Worm (Caenorhabditis elegans) whole organism, L1 larva: ENCODE results near the gene F53B1.8.

Experiments
- C04F5.9 ChIP-seq: sonication (generic microtip); optimal IDR thresholded peaks from 2 replicates; lab custom pipeline; 2016; ENCODE audit warnings: missing genetic modification characterization, missing compliant biosample characterization
- C16A3.4 ChIP-seq: fragments of 150-350 bp; optimal IDR thresholded peaks from 2 replicates; lab custom pipeline; 2014; ENCODE audit warnings: missing biosample characterization, missing genetic modification characterization
- F16B12.6 ChIP-seq: fragments of 150-350 bp; optimal IDR thresholded peaks from 2 replicates; lab custom pipeline; 2014; ENCODE audit warnings: missing biosample characterization, missing genetic modification characterization
- Y116A8C.19 ChIP-seq: sonication (generic microtip); optimal IDR thresholded peaks from 2 replicates; lab custom pipeline; 2016; ENCODE audit warnings: missing compliant biosample characterization, missing genetic modification characterization, borderline replicate concordance
- blmp-1 ChIP-seq: fragments of 150-350 bp; optimal IDR thresholded peaks from 2 replicates; lab custom pipeline; 2014; ENCODE audit warnings: missing biosample characterization, missing genetic modification characterization
- ceh-82 ChIP-seq, 3 experiments: fragments of 150-350 bp in 1 of 3; sonication (generic microtip) in 2 of 3; optimal IDR thresholded peaks; 2 replicates each; lab custom pipeline; 2014 to 2017; ENCODE audit warnings: missing biosample characterization in 3 of 3, missing genetic modification characterization in 3 of 3
- ceh-90 ChIP-seq: sonication (generic microtip); optimal IDR thresholded peaks from 2 replicates; lab custom pipeline; 2016; ENCODE audit warnings: missing genetic modification characterization, missing compliant biosample characterization
- ces-1 ChIP-seq: fragments of 150-350 bp; optimal IDR thresholded peaks from 2 replicates; lab custom pipeline; 2014; ENCODE audit warnings: missing biosample characterization, missing genetic modification reagents, missing genetic modification characterization
- dpl-1 ChIP-seq, 3 experiments: fragments of 150-350 bp in 2 of 3; sonication (generic microtip) in 1 of 3; optimal IDR thresholded peaks; 2 replicates each; lab custom pipeline; 2014 to 2017; ENCODE audit warnings: missing biosample characterization in 3 of 3, missing genetic modification characterization in 3 of 3, missing genetic modification reagents in 3 of 3
- efl-1 ChIP-seq, 4 experiments: fragments of 150-350 bp; optimal IDR thresholded peaks in 3 of 4; peaks in 1 of 4; 1 replicate in 1 of 4; 2 replicates in 3 of 4; lab custom pipeline; 2014; ENCODE audit warnings: missing biosample characterization in 2 of 4, missing genetic modification characterization in 2 of 4, missing genetic modification reagents in 2 of 4
- egl-13 ChIP-seq: sonication (generic microtip); optimal IDR thresholded peaks from 2 replicates; lab custom pipeline; 2016; ENCODE audit warnings: missing genotype, missing genetic modification reagents, missing genetic modification characterization, missing compliant biosample characterization
- egl-27 ChIP-seq, 2 experiments: fragments of 150-350 bp in 1 of 2; sonication (generic microtip); optimal IDR thresholded peaks; 3 replicates each; lab custom pipeline; 2017 to 2018; ENCODE audit warnings: missing biosample characterization in 2 of 2, missing genetic modification characterization in 2 of 2, missing genetic modification reagents in 2 of 2
- elt-3 ChIP-seq, 6 experiments: fragments of 150-350 bp in 1 of 6; sonication (generic microtip); optimal IDR thresholded peaks; 2 replicates each; lab custom pipeline; 2017 to 2018; ENCODE audit warnings: missing biosample characterization in 6 of 6, missing genetic modification characterization in 6 of 6, inconsistent platforms in 1 of 6
- fkh-10 ChIP-seq: sonication (generic microtip); optimal IDR thresholded peaks from 2 replicates; lab custom pipeline; 2017; ENCODE audit warnings: missing biosample characterization, missing genetic modification reagents, missing genetic modification characterization
- fos-1 ChIP-seq: fragments of 150-350 bp; optimal IDR thresholded peaks from 2 replicates; lab custom pipeline; 2014; ENCODE audit warnings: missing biosample characterization, missing genetic modification characterization
- hlh-17 ChIP-seq: fragments of 200-800 bp; sonication (Bioruptor generic); optimal IDR thresholded peaks from 2 replicates; lab custom pipeline; 2018; ENCODE audit warnings: missing genetic modification characterization, mild to moderate bottlenecking, missing compliant biosample characterization, moderate library complexity, borderline replicate concordance
- hpl-2 ChIP-seq: fragments of 150-350 bp; optimal IDR thresholded peaks from 2 replicates; lab custom pipeline; 2014; ENCODE audit warnings: missing biosample characterization, missing genetic modification reagents, missing genetic modification characterization
- lin-13 ChIP-seq: fragments of 150-350 bp; optimal IDR thresholded peaks from 2 replicates; lab custom pipeline; 2014; ENCODE audit warnings: missing biosample characterization, missing genetic modification reagents, missing genetic modification characterization
- lin-14 ChIP-seq: fragments of 200-800 bp; sonication (Bioruptor generic); optimal IDR thresholded peaks from 2 replicates; lab custom pipeline; 2018; ENCODE audit warnings: mild to moderate bottlenecking, missing genetic modification characterization, moderate library complexity, missing compliant biosample characterization
- lin-35 ChIP-seq, 2 experiments: fragments of 150-350 bp; optimal IDR thresholded peaks; 2 replicates each; lab custom pipeline; 2014; ENCODE audit warnings: missing biosample characterization in 2 of 2, missing genetic modification characterization in 2 of 2, missing genetic modification reagents in 2 of 2
- lin-39 ChIP-seq: fragments of 150-350 bp; optimal IDR thresholded peaks from 2 replicates; lab custom pipeline; 2014; ENCODE audit warnings: missing biosample characterization, missing genetic modification reagents, missing genetic modification characterization
- lsy-2 ChIP-seq, 2 experiments: fragments of 150-350 bp; optimal IDR thresholded peaks; 2 replicates each; lab custom pipeline; 2014; ENCODE audit warnings: missing biosample characterization in 2 of 2, missing genetic modification characterization in 2 of 2
- mab-9 ChIP-seq: fragments of 200-800 bp; sonication (Bioruptor generic); IDR thresholded peaks from 2 replicates; pipeline ENCODE4 v1.3.6; 2022; ENCODE audit warnings: missing genetic modification reagents, missing genetic modification characterization, missing compliant biosample characterization
- mdl-1 ChIP-seq, 2 experiments: fragments of 150-350 bp; optimal IDR thresholded peaks; 2 replicates each; lab custom pipeline; 2014 to 2017; ENCODE audit warnings: missing biosample characterization in 2 of 2, missing genetic modification characterization in 2 of 2, inconsistent platforms in 1 of 2
- mep-1 ChIP-seq: fragments of 150-350 bp; optimal IDR thresholded peaks from 2 replicates; lab custom pipeline; 2014; ENCODE audit warnings: missing biosample characterization, missing genetic modification characterization
- nhr-11 ChIP-seq: fragments of 150-350 bp; optimal IDR thresholded peaks from 2 replicates; lab custom pipeline; 2014; ENCODE audit warnings: missing biosample characterization, missing genetic modification characterization
- nhr-19 ChIP-seq: fragments of 200-800 bp; sonication (Bioruptor generic); conservative IDR thresholded peaks from 2 replicates; pipeline ENCODE4 v1.3.6; 2022; ENCODE audit warnings: missing genetic modification characterization, missing compliant biosample characterization
- nhr-20 ChIP-seq: sonication (generic microtip); optimal IDR thresholded peaks from 2 replicates; lab custom pipeline; 2016; ENCODE audit warnings: mild to moderate bottlenecking, missing genetic modification characterization, missing compliant biosample characterization
- nhr-47 ChIP-seq: sonication (generic microtip); optimal IDR thresholded peaks from 2 replicates; lab custom pipeline; 2016; ENCODE audit warnings: mild to moderate bottlenecking, missing genetic modification characterization, moderate library complexity, missing compliant biosample characterization
- nhr-71 ChIP-seq: sonication (generic microtip); optimal IDR thresholded peaks from 2 replicates; lab custom pipeline; 2016; ENCODE audit warnings: mild to moderate bottlenecking, missing genetic modification characterization, moderate library complexity, missing compliant biosample characterization
- nhr-77 ChIP-seq: fragments of 150-350 bp; optimal IDR thresholded peaks from 2 replicates; lab custom pipeline; 2014; ENCODE audit warnings: missing biosample characterization, missing genetic modification characterization
- nhr-85 ChIP-seq: sonication (generic microtip); peaks from one replicate; lab custom pipeline; 2016; ENCODE audit warnings: missing genetic modification characterization, inconsistent platforms, missing compliant biosample characterization
- nhr-90 ChIP-seq: sonication (generic microtip); optimal IDR thresholded peaks from 2 replicates; lab custom pipeline; 2016; ENCODE audit warnings: mild to moderate bottlenecking, missing genetic modification characterization, missing compliant biosample characterization; ENCODE audit not compliant: poor library complexity
- pag-3 ChIP-seq: sonication (generic microtip); optimal IDR thresholded peaks from 2 replicates; lab custom pipeline; 2017; ENCODE audit warnings: missing genetic modification characterization, mild to moderate bottlenecking, missing compliant biosample characterization, antibody characterized with exemption, borderline replicate concordance; ENCODE audit not compliant: insufficient read depth
- pax-3 ChIP-seq: fragments of 200-800 bp; sonication (Bioruptor generic); optimal IDR thresholded peaks from 2 replicates; lab custom pipeline; 2018; ENCODE audit warnings: mild to moderate bottlenecking, missing genetic modification characterization, moderate library complexity, missing compliant biosample characterization
- pqm-1 ChIP-seq: sonication (generic microtip); optimal IDR thresholded peaks from 3 replicates; lab custom pipeline; 2017; ENCODE audit warnings: missing biosample characterization, missing genetic modification characterization
- rnt-1 ChIP-seq: sonication (generic microtip); optimal IDR thresholded peaks from 2 replicates; lab custom pipeline; 2016; ENCODE audit warnings: mild to moderate bottlenecking, missing genetic modification characterization, moderate library complexity, missing compliant biosample characterization
- skn-1 ChIP-seq: fragments of 150-350 bp; optimal IDR thresholded peaks from 2 replicates; lab custom pipeline; 2014; ENCODE audit warnings: missing biosample characterization, missing genetic modification characterization
- snpc-4 ChIP-seq: fragments of 150-350 bp; optimal IDR thresholded peaks from 2 replicates; lab custom pipeline; 2014; ENCODE audit warnings: missing biosample characterization, missing genetic modification characterization
- snu-23 ChIP-seq: sonication (generic microtip); optimal IDR thresholded peaks from 2 replicates; lab custom pipeline; 2016; ENCODE audit warnings: missing genetic modification characterization, missing compliant biosample characterization
- sox-4 ChIP-seq: sonication (generic microtip); optimal IDR thresholded peaks from 2 replicates; lab custom pipeline; 2016; ENCODE audit warnings: missing genetic modification characterization, missing compliant biosample characterization
- sup-37 ChIP-seq: fragments of 200-800 bp; sonication (Bioruptor generic); optimal IDR thresholded peaks from 2 replicates; lab custom pipeline; 2018; ENCODE audit warnings: mild to moderate bottlenecking, missing genetic modification characterization, missing compliant biosample characterization
- swsn-7 ChIP-seq: sonication (generic microtip); optimal IDR thresholded peaks from 2 replicates; lab custom pipeline; 2016; ENCODE audit warnings: missing genetic modification characterization, missing compliant biosample characterization
- tbx-2 ChIP-seq: sonication (generic microtip); optimal IDR thresholded peaks from 2 replicates; lab custom pipeline; 2016; ENCODE audit warnings: missing genetic modification characterization, missing compliant biosample characterization
- tlp-1 ChIP-seq: fragments of 150-350 bp; optimal IDR thresholded peaks from 2 replicates; lab custom pipeline; 2014; ENCODE audit warnings: missing biosample characterization, missing genetic modification characterization
- unc-130 ChIP-seq: fragments of 150-350 bp; optimal IDR thresholded peaks from 2 replicates; lab custom pipeline; 2017; ENCODE audit warnings: missing biosample characterization, missing genetic modification characterization, inconsistent platforms
- unc-30 ChIP-seq: sonication (generic microtip); optimal IDR thresholded peaks from 2 replicates; lab custom pipeline; 2017; ENCODE audit warnings: missing biosample characterization, missing genetic modification characterization
- vab-15 ChIP-seq: sonication (generic microtip); optimal IDR thresholded peaks from 2 replicates; lab custom pipeline; 2017; ENCODE audit warnings: missing genotype, mild to moderate bottlenecking, missing genetic modification characterization, missing compliant biosample characterization
- xbp-1 ChIP-seq: sonication (generic microtip); optimal IDR thresholded peaks from 2 replicates; lab custom pipeline; 2016; ENCODE audit warnings: missing genetic modification characterization, missing compliant biosample characterization
- zip-4 ChIP-seq: fragments of 200-800 bp; sonication (Bioruptor generic); optimal IDR thresholded peaks from 2 replicates; lab custom pipeline; 2018; ENCODE audit warnings: mild to moderate bottlenecking, missing genetic modification characterization, moderate library complexity, missing compliant biosample characterization

F53B1.8 gene

ce11 chrX:2089434-2089833 lies 40.6 kb downstream of the F53B1.8 start, which contains the start of gene lsy-2:
Gene lsy-2, plus strand, starts transcription at chrX:2089704.
- TF ChIP-seq swsn-7 (peak; percentile 40), mdl-1 (tag; optimal IDR thresholded peaks at IDR 0.05; lab: Kevin White, UChicago) (peak in 1 of 2 experiments; percentile 48), sup-37 (GFP tag; lab: Kevin White, UChicago) (no peak), hlh-17 (GFP tag; lab: Kevin White, UChicago) (no peak), elt-3 (tag; optimal IDR thresholded peaks at IDR 0.05; lab: Kevin White, UChicago) (peak in 1 of 6 experiments; percentile 56), sox-4 (tag; lab: Kevin White, UChicago) (no peak), nhr-11 (tag; lab: Kevin White, UChicago) (no peak), unc-30 (tag; lab: Kevin White, UChicago) (no peak), hpl-2 (GFP tag; lab: Kevin White, UChicago) (no peak), snu-23 (peak; percentile 52), egl-27 (tag; optimal IDR thresholded peaks at IDR 0.05; lab: Kevin White, UChicago) (no peak), nhr-77 (peak; percentile 50), lin-39 (tag; lab: Kevin White, UChicago) (no peak), zip-4 (GFP tag; lab: Kevin White, UChicago) (peak; percentile 30), ces-1 (no peak), nhr-47 (tag; lab: Kevin White, UChicago) (peak; percentile 45), lin-35 (GFP tag; optimal IDR thresholded peaks at IDR 0.05; lab: Kevin White, UChicago) (peak; percentile 66 to 88), nhr-71 (peak; percentile 62), snpc-4 (tag; lab: Kevin White, UChicago) (no peak), nhr-90 (tag; lab: Kevin White, UChicago) (peak; percentile 38), pax-3 (tag; lab: Kevin White, UChicago) (no peak), unc-130 (tag; lab: Kevin White, UChicago) (peak; percentile 18), nhr-20 (tag; lab: Kevin White, UChicago) (peak; percentile 53), dpl-1 (GFP tag; optimal IDR thresholded peaks at IDR 0.05; lab: Kevin White, UChicago) (peak; percentile 75 to 79 (median 76)), mab-9 (no peak), ceh-90 (tag; lab: Kevin White, UChicago) (no peak), tlp-1 (tag; lab: Kevin White, UChicago) (no peak), C04F5.9 (no peak), ceh-82 (tag; optimal IDR thresholded peaks at IDR 0.05; lab: Kevin White, UChicago) (peak in 1 of 3 experiments; percentile 43), vab-15 (tag; lab: Kevin White, UChicago) (no peak), lin-14 (peak; percentile 64), nhr-19 (GFP tag; lab: Robert Waterston, UW) (no peak), egl-13 (tag; lab: Kevin White, UChicago) (no peak), F16B12.6 (peak; percentile 32), lin-13 (GFP tag; lab: Kevin White, UChicago) (no peak), efl-1 (optimal IDR thresholded peaks at IDR 0.05; lab: Kevin White, UChicago) (peak; percentile 36 to 78), efl-1 (GFP tag; optimal IDR thresholded peaks at IDR 0.05 in 1 of 2; lab: Kevin White, UChicago) (peak; percentile 76 to 97), fkh-10 (no peak), blmp-1 (tag; lab: Kevin White, UChicago) (peak; percentile 55), Y116A8C.19 (tag; lab: Kevin White, UChicago) (no peak), lsy-2 (tag; optimal IDR thresholded peaks at IDR 0.05; lab: Kevin White, UChicago) (no peak), mep-1 (tag; lab: Kevin White, UChicago) (no peak), fos-1 (no peak), skn-1 (tag; lab: Kevin White, UChicago) (peak; percentile 91), pqm-1 (tag; lab: Kevin White, UChicago) (no peak), nhr-85 (peak; percentile 43), tbx-2 (tag; lab: Kevin White, UChicago) (peak; percentile 25), rnt-1 (tag; lab: Kevin White, UChicago) (peak; percentile 53), pag-3 (tag; lab: Kevin White, UChicago) (no peak), xbp-1 (tag; lab: Kevin White, UChicago) (peak; percentile 35), C16A3.4 (peak; percentile 64)
